Fruit fly (Drosophila melanogaster): ENCODE measurements around the gene RpL13A.

The RpL13A gene

dm6 chr3R:5658984-5659802, 34.9 kb downstream of the RpL13A start (continued):
- TF ChIP-seq crol (GFP tag; IDR thresholded peaks at IDR 0.05) (0 out of 2 replicates have a peak, but pooled peaks have one; percentile 21), Aef1 (GFP tag; IDR thresholded peaks at IDR 0.05) (0 out of 3 replicates have a peak, but pooled peaks have one; percentile 11), CG10321 (GFP tag; IDR thresholded peaks at IDR 0.05) (no peak), zen (tag; optimal IDR thresholded peaks at IDR 0.05) (peak; percentile 25), hbn (GFP tag; IDR thresholded peaks at IDR 0.05; ENCODE audit: partially characterized antibody) (no peak), MESR4 (GFP tag; optimal IDR thresholded peaks at IDR 0.05) (peak; percentile 84), ab (GFP tag; optimal IDR thresholded peaks at IDR 0.05) (peak; percentile 4), CG32532 (GFP tag; IDR thresholded peaks at IDR 0.05) (peak; percentile 53), Pdp1 (GFP tag; optimal IDR thresholded peaks at IDR 0.05) (peak in 1 of 2 experiments; percentile 97), row (GFP tag; IDR thresholded peaks at IDR 0.05) (peak; percentile 28; the same call in 1 of the 3 replicates), tio (GFP tag; optimal IDR thresholded peaks at IDR 0.05) (no peak), nom (GFP tag; optimal IDR thresholded peaks at IDR 0.05) (peak; percentile 4), kni (GFP tag; optimal IDR thresholded peaks at IDR 0.05) (peak; percentile 4), CG17361 (GFP tag; IDR thresholded peaks at IDR 0.05) (0 out of 3 replicates have a peak, but pooled peaks have one; percentile 16), CG18011 (GFP tag; optimal IDR thresholded peaks at IDR 0.05) (peak; percentile 2), CG8290 (GFP tag; optimal IDR thresholded peaks at IDR 0.05) (no peak), CG8290 (tag; optimal IDR thresholded peaks at IDR 0.05) (peak in 1 of 2 experiments; percentile 30), ken (GFP tag; IDR thresholded peaks at IDR 0.05) (0 out of 3 replicates have a peak, but pooled peaks have one; percentile 10), phol (tag; optimal IDR thresholded peaks at IDR 0.05) (peak; percentile 87), lilli (GFP tag; optimal IDR thresholded peaks at IDR 0.05) (peak; percentile 0), Neu2 (GFP tag; optimal IDR thresholded peaks at IDR 0.05; ENCODE audit: borderline replicate concordance) (peak; percentile 79), CG17186 (GFP tag; optimal IDR thresholded peaks at IDR 0.05) (no peak), Sry-δ (GFP tag; optimal IDR thresholded peaks at IDR 0.05) (peak; percentile 78), Fer1 (GFP tag; optimal IDR thresholded peaks at IDR 0.05) (peak; percentile 6), ERR (GFP tag; optimal IDR thresholded peaks at IDR 0.05) (peak; percentile 1), CG15479 (GFP tag; optimal IDR thresholded peaks at IDR 0.05) (peak; percentile 56), lmd (GFP tag; IDR thresholded peaks at IDR 0.05) (0 out of 2 replicates have a peak, but pooled peaks have one; percentile 4), CG17912 (GFP tag; optimal IDR thresholded peaks at IDR 0.05) (no peak), E2f1 (GFP tag; IDR thresholded peaks at IDR 0.05) (peak; percentile 24; the same call in 1 of the 2 replicates), CG34422 (GFP tag; IDR thresholded peaks at IDR 0.05) (peak; percentile 20; the same call in 1 of the 3 replicates), yki (optimal IDR thresholded peaks at IDR 0.05) (no peak), CG8478 (optimal IDR thresholded peaks at IDR 0.05) (peak; percentile 84), CG2116 (GFP tag; optimal IDR thresholded peaks at IDR 0.05) (peak; percentile 36), CG1832 (GFP tag; optimal IDR thresholded peaks at IDR 0.05) (no peak), jing (GFP tag; optimal IDR thresholded peaks at IDR 0.05) (no peak), sna (GFP tag; IDR thresholded peaks at IDR 0.05; ENCODE audit: partially characterized antibody) (peak; percentile 40; the same call in 1 of the 2 replicates), sens (GFP tag) (peak; percentile 60), her (GFP tag; optimal IDR thresholded peaks at IDR 0.05) (no peak), CG9932 (GFP tag; IDR thresholded peaks at IDR 0.05) (peak; percentile 42; the same call in 1 of the 2 replicates), BEAF-32 (GFP tag; optimal IDR thresholded peaks at IDR 0.05) (peak; percentile 49), D (optimal IDR thresholded peaks at IDR 0.05) (peak; percentile 24), D (GFP tag; optimal IDR thresholded peaks at IDR 0.05) (no peak), CG34376 (GFP tag; optimal IDR thresholded peaks at IDR 0.05) (peak; percentile 70), CG1603 (tag; optimal IDR thresholded peaks at IDR 0.05) (peak; percentile 24), Meics (GFP tag; optimal IDR thresholded peaks at IDR 0.05) (peak; percentile 49), dysf (GFP tag; IDR thresholded peaks at IDR 0.05) (peak; percentile 43; the same call in 1 of the 3 replicates), nmo (GFP tag; optimal IDR thresholded peaks at IDR 0.05) (no peak), CG6689 (GFP tag; IDR thresholded peaks at IDR 0.05) (0 out of 2 replicates have a peak, but pooled peaks have one; percentile 5), CG4360 (GFP tag; IDR thresholded peaks at IDR 0.05) (peak; percentile 46; the same call in 1 of the 2 replicates)

Measured in whole organism, embryonic.